Fruit fly (Drosophila melanogaster): ENCODE results near the gene Mrgn1.

- TF ChIP-seq CG1620 (GFP tag; optimal IDR thresholded peaks at IDR 0.05) (no peak), toe (GFP tag; optimal IDR thresholded peaks at IDR 0.05) (no peak), cnc (optimal IDR thresholded peaks at IDR 0.05) (no peak), Clk (GFP tag; optimal IDR thresholded peaks at IDR 0.05) (no peak)
Measured at dm6 chrX:13749873-13750241, 28.1 kb upstream of the Mrgn1 start.

Data from whole organism, adult.